Fruit fly (Drosophila melanogaster): Measurements from ENCODE around the gene CG18284.

- TF ChIP-seq pad (GFP tag; optimal IDR thresholded peaks at IDR 0.05) (no peak), bab1 (GFP tag; optimal IDR thresholded peaks at IDR 0.05) (no peak), Clk (GFP tag; optimal IDR thresholded peaks at IDR 0.05) (no peak), cnc (optimal IDR thresholded peaks at IDR 0.05) (no peak)
Measured at dm6 chr2L:10688764-10689163, 45.0 kb downstream of the CG18284 start.
